Worm (Caenorhabditis elegans) whole organism, L4 larva: ENCODE results near the gene C16C8.12.
"Not testable (repeated sequence)": the region's sequence is repeated elsewhere in the genome, so short reads cannot be mapped to it uniquely, and the experiment has no call there.

Experiments
- F37D6.2 ChIP-seq: sonication (generic microtip); optimal IDR thresholded peaks from 2 replicates; lab custom pipeline; 2016; ENCODE audit warnings: mild to moderate bottlenecking, missing genetic modification characterization, missing compliant biosample characterization
- T26A8.4 ChIP-seq: fragments of 200-800 bp; sonication (Bioruptor generic); IDR thresholded peaks from 2 replicates; pipeline ENCODE4 v1.3.6; 2022; ENCODE audit warnings: missing genetic modification characterization, missing compliant biosample characterization
- Y105C5A.15 ChIP-seq: fragments of 200-800 bp; sonication (Bioruptor generic); IDR thresholded peaks from 2 replicates; pipeline ENCODE4 v1.3.6; 2022; ENCODE audit warnings: missing genetic modification characterization, missing compliant biosample characterization
- ZK546.5 ChIP-seq, 2 experiments: sonication (generic microtip); optimal IDR thresholded peaks; 2 replicates each; lab custom pipeline; 2017; ENCODE audit warnings: missing biosample characterization in 2 of 2, missing genetic modification characterization in 2 of 2
- aha-1 ChIP-seq: fragments of 150-350 bp; peaks from one replicate; lab custom pipeline; 2014; ENCODE audit warnings: missing biosample characterization, missing genetic modification characterization
- ceh-44 ChIP-seq: fragments of 200-800 bp; sonication (Bioruptor generic); IDR thresholded peaks from 2 replicates; pipeline ENCODE4 v1.3.6; 2022; ENCODE audit warnings: missing genetic modification reagents, missing genetic modification characterization, missing compliant biosample characterization
- ceh-62 ChIP-seq: sonication (generic microtip); optimal IDR thresholded peaks from 2 replicates; lab custom pipeline; 2017; ENCODE audit warnings: missing biosample characterization, missing genetic modification characterization
- daf-16 ChIP-seq, 3 experiments: sonication (generic microtip); optimal IDR thresholded peaks; 2 replicates each; lab custom pipeline; 2016 to 2017; ENCODE audit warnings: missing genetic modification characterization in 3 of 3, missing genetic modification reagents in 3 of 3, mild to moderate bottlenecking in 2 of 3, missing compliant biosample characterization in 2 of 3, missing biosample characterization in 1 of 3, moderate library complexity in 1 of 3
- daf-19 ChIP-seq: fragments of 200-800 bp; sonication (Bioruptor generic); conservative IDR thresholded peaks from 2 replicates; pipeline ENCODE4 v1.3.6; 2022; ENCODE audit warnings: missing genetic modification characterization, missing compliant biosample characterization
- daf-8 ChIP-seq: fragments of 200-800 bp; sonication (Bioruptor generic); IDR thresholded peaks from 2 replicates; pipeline ENCODE4 v1.3.6; 2022; ENCODE audit warnings: missing genetic modification characterization, missing compliant biosample characterization
- dmd-8 ChIP-seq: fragments of 200-800 bp; sonication (Bioruptor generic); IDR thresholded peaks from 2 replicates; pipeline ENCODE4 v1.3.6; 2022; ENCODE audit warnings: missing genetic modification characterization, missing compliant biosample characterization
- dmd-9 ChIP-seq: fragments of 200-800 bp; sonication (Bioruptor generic); IDR thresholded peaks from 2 replicates; pipeline ENCODE4 v1.3.6; 2022; ENCODE audit warnings: missing genetic modification reagents, missing genetic modification characterization, missing compliant biosample characterization
- duxl-1 ChIP-seq: sonication (generic microtip); optimal IDR thresholded peaks from 2 replicates; lab custom pipeline; 2016; ENCODE audit warnings: mild to moderate bottlenecking, missing genetic modification characterization, moderate library complexity, missing compliant biosample characterization; ENCODE audit not compliant: poor library complexity
- egl-27 ChIP-seq: sonication (generic microtip); optimal IDR thresholded peaks from 3 replicates; lab custom pipeline; 2017; ENCODE audit warnings: missing biosample characterization, missing genetic modification reagents, missing genetic modification characterization
- gei-8 ChIP-seq: fragments of 200-800 bp; sonication (Bioruptor generic); optimal IDR thresholded peaks from 2 replicates; lab custom pipeline; 2018; ENCODE audit warnings: mild to moderate bottlenecking, missing genetic modification characterization, missing compliant biosample characterization
- hmg-1.1 ChIP-seq: fragments of 200-800 bp; sonication (Bioruptor generic); IDR thresholded peaks from 2 replicates; pipeline ENCODE4 v1.3.6; 2022; ENCODE audit warnings: missing genetic modification reagents, missing genetic modification characterization, missing compliant biosample characterization
- lir-3 ChIP-seq: sonication (generic microtip); optimal IDR thresholded peaks from 2 replicates; lab custom pipeline; 2016; ENCODE audit warnings: mild to moderate bottlenecking, missing genetic modification characterization, missing compliant biosample characterization
- madf-9 ChIP-seq: fragments of 200-800 bp; sonication (Bioruptor generic); conservative IDR thresholded peaks from 2 replicates; pipeline ENCODE4 v1.3.6; 2022; ENCODE audit warnings: missing genetic modification reagents, missing genetic modification characterization, missing compliant biosample characterization
- mxl-2 ChIP-seq: fragments of 200-800 bp; sonication (Bioruptor generic); conservative IDR thresholded peaks from 2 replicates; pipeline ENCODE4 v1.3.6; 2022; ENCODE audit warnings: missing genetic modification reagents, missing genetic modification characterization, missing compliant biosample characterization
- nhr-111 ChIP-seq: fragments of 200-800 bp; sonication (Bioruptor generic); optimal IDR thresholded peaks from 2 replicates; lab custom pipeline; 2018; ENCODE audit warnings: mild to moderate bottlenecking, missing genetic modification characterization, missing compliant biosample characterization
- nhr-25 ChIP-seq: sonication (generic microtip); optimal IDR thresholded peaks from 2 replicates; lab custom pipeline; 2017; ENCODE audit warnings: missing genetic modification characterization, mild to moderate bottlenecking, missing compliant biosample characterization, antibody characterized with exemption, moderate library complexity, borderline replicate concordance; ENCODE audit not compliant: insufficient read depth
- nhr-41 ChIP-seq: fragments of 200-800 bp; sonication (Bioruptor generic); IDR thresholded peaks from 2 replicates; pipeline ENCODE4 v1.3.6; 2022; ENCODE audit warnings: missing genetic modification reagents, missing genetic modification characterization, missing compliant biosample characterization
- nhr-76 ChIP-seq: fragments of 150-350 bp; optimal IDR thresholded peaks from 2 replicates; lab custom pipeline; 2014; ENCODE audit warnings: missing biosample characterization, missing genetic modification characterization
- pqm-1 ChIP-seq: sonication (generic microtip); optimal IDR thresholded peaks from 2 replicates; lab custom pipeline; 2017; ENCODE audit warnings: missing biosample characterization, missing genetic modification characterization
- saeg-2 ChIP-seq: fragments of 200-800 bp; sonication (Bioruptor generic); IDR thresholded peaks from 2 replicates; pipeline ENCODE4 v1.3.6; 2022; ENCODE audit warnings: missing genetic modification reagents, missing genetic modification characterization, missing compliant biosample characterization
- skn-1 ChIP-seq: fragments of 150-350 bp; optimal IDR thresholded peaks from 2 replicates; lab custom pipeline; 2014; ENCODE audit warnings: missing biosample characterization, missing genetic modification characterization
- snpc-4 ChIP-seq: fragments of 150-350 bp; optimal IDR thresholded peaks from 2 replicates; lab custom pipeline; 2014; ENCODE audit warnings: missing biosample characterization, missing genetic modification characterization
- spr-1 ChIP-seq: sonication (generic microtip); optimal IDR thresholded peaks from 2 replicates; lab custom pipeline; 2016; ENCODE audit warnings: mild to moderate bottlenecking, missing genetic modification characterization, missing compliant biosample characterization
- unc-39 ChIP-seq: sonication (generic microtip); optimal IDR thresholded peaks from 2 replicates; lab custom pipeline; 2017; ENCODE audit warnings: missing biosample characterization, missing genetic modification characterization
- unc-62 ChIP-seq, 3 experiments: fragments of 150-350 bp in 1 of 3; sonication (generic microtip); optimal IDR thresholded peaks in 2 of 3; peaks in 1 of 3; 1 replicate in 1 of 3; 2 replicates in 2 of 3; lab custom pipeline; 2014 to 2017; ENCODE audit warnings: missing biosample characterization in 3 of 3, missing genetic modification characterization in 3 of 3, missing genetic modification reagents in 3 of 3, missing genotype in 1 of 3
- vab-7 ChIP-seq: fragments of 200-800 bp; sonication (Bioruptor generic); IDR thresholded peaks from 2 replicates; pipeline ENCODE4 v1.3.6; 2022; ENCODE audit warnings: missing genetic modification reagents, missing genetic modification characterization, missing compliant biosample characterization

Gene C16C8.12

DNA sequence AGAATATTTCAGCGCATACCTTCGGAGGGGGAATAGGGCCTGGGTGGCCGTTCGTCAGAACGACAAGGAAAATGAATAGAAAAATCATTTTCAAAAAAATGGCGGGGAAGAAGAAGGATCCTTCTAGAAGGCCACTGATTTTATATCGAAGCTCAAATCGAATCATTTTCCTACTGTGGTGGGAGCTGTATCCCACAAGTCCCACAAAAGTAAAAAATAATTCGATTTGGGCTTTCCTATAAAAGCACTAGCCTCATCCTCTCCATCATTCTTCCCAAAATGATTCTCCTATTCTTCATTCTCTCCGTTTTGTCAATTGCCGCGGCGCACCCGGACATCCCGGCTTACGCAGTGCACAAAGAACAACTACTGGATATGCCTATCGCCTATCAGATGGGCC is 5.7 kb downstream of the C16C8.12 start, which contains the start of the genes C16C8.26 and C16C8.19:
Gene C16C8.26 (minus strand): TSS at position 101 of the 400 bp plus-strand sequence.
Gene C16C8.19 (plus strand): TSS at position 279 of the 400 bp plus-strand sequence.
- no peak for TF ChIP-seq saeg-2
- no peak for TF ChIP-seq gei-8 (GFP tag; lab: Kevin White, UChicago)
- TF ChIP-seq ZK546.5 (tag; optimal IDR thresholded peaks at IDR 0.05; lab: Kevin White, UChicago), result no peak
- no peak for TF ChIP-seq nhr-76 (tag; lab: Kevin White, UChicago)
- TF ChIP-seq, all 104 proteins: peak for 0

ce11 chrII:3459199-3459598 is 6.7 kb downstream of the C16C8.12 start:
- TF ChIP-seq skn-1 (tag; lab: Kevin White, UChicago), result no peak
- TF ChIP-seq dmd-8 (GFP tag; lab: Robert Waterston, UW), result no peak
- no peak for TF ChIP-seq mxl-2 (GFP tag; lab: Robert Waterston, UW)

DNA sequence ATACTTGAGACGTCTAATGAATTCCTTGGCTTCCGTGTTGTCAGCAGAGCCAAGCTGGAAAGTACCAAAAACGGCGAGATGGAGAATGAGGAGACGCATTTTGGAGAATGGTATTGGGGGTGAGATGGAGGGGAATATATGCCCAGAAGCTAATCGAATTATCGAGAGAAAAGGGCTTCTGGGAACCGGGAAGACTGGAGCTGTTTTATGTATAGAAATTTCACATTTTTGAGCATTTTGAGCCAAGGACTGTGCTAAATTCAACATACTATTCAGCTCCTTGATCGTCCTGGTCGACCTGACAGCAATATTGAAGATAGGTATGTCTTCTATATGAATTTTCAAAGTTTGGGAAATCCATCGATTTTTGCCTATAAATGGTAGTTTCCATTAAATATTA is 7.5 kb downstream of the C16C8.12 start, which contains the start of gene C16C8.7:
Gene C16C8.7 (minus strand): TSS at position 101 of the 400 bp plus-strand sequence.
- TF ChIP-seq spr-1 (tag; lab: Kevin White, UChicago) (no peak), gei-8 (GFP tag; lab: Kevin White, UChicago) (no peak), madf-9 (no peak), duxl-1 (tag; lab: Kevin White, UChicago) (no peak), ceh-44 (no peak)

DNA sequence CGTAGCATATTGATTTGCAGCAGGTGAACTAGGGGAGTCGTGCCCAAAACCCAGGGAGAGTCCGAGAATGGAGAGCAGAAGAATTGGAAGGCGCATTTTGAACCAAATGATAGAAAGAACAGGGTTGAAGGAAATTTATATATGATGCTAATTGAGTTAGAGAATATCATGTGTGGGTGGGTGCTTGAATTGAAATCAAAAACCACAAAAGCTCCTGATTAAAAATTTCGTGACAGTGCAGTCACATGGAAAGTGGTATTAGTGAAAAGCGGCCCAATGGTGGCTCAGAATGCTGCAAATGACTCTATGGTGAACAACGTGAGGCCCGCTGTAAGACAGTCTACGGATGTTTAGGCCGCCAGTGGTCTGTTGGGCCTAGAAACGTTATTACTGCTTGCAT is 9.1 kb downstream of the C16C8.12 start, which contains the start of gene C16C8.8:
Gene C16C8.8 (minus strand): TSS at position 101 of the 400 bp plus-strand sequence.
- TF ChIP-seq nhr-25 (tag; lab: Kevin White, UChicago), result no peak
- no peak for TF ChIP-seq aha-1
- no peak for TF ChIP-seq daf-8 (GFP tag; lab: Robert Waterston, UW)
- no peak for TF ChIP-seq snpc-4

- no peak for TF ChIP-seq lir-3 (tag; lab: Kevin White, UChicago)
- no peak for TF ChIP-seq dmd-9 (GFP tag; lab: Robert Waterston, UW)
- TF ChIP-seq F37D6.2 (tag; lab: Kevin White, UChicago), result no peak
- no peak for TF ChIP-seq daf-16 (GFP tag; optimal IDR thresholded peaks at IDR 0.05; lab: Kevin White, UChicago)
- no peak for TF ChIP-seq daf-16 (tag; optimal IDR thresholded peaks at IDR 0.05; lab: Kevin White, UChicago)
- TF ChIP-seq nhr-111, result no peak
- no peak for TF ChIP-seq pqm-1
- TF ChIP-seq vab-7 (GFP tag; lab: Robert Waterston, UW), result no peak
- no peak for TF ChIP-seq egl-27 (tag; lab: Kevin White, UChicago)
Observed at ce11 chrII:3463097-3463496, 10.6 kb downstream of the C16C8.12 start, which contains the start of gene C16C8.9. Gene C16C8.9, minus strand, starts transcription at chrII:3463197.

- TF ChIP-seq unc-62 (GFP tag; optimal IDR thresholded peaks at IDR 0.05 in 1 of 2; lab: Kevin White, UChicago), result peak in 1 of 2 experiments; percentile 23
- TF ChIP-seq unc-62 (tag; optimal IDR thresholded peaks at IDR 0.05; lab: Kevin White, UChicago), result not testable (repeated sequence)
Observed at ce11 chrII:3464580-3464979, 12.1 kb downstream of the C16C8.12 start, which contains the start of gene C16C8.10. Gene C16C8.10, minus strand, starts transcription at chrII:3464680.

ce11 chrII:3470549-3470948 is 18.0 kb downstream of the C16C8.12 start, which contains the start of gene Y49F6B.20:
Gene Y49F6B.20, minus strand, starts transcription at chrII:3470649.
- no peak for TF ChIP-seq nhr-41
- TF ChIP-seq Y105C5A.15 (GFP tag; lab: Robert Waterston, UW), result no peak
- TF ChIP-seq hmg-1.1 (GFP tag; lab: Robert Waterston, UW), result no peak
- TF ChIP-seq T26A8.4, result no peak
- TF ChIP-seq daf-19 (GFP tag; lab: Robert Waterston, UW), result no peak
- no peak for TF ChIP-seq skn-1 (tag; lab: Kevin White, UChicago)
- no peak for TF ChIP-seq unc-39
- no peak for TF ChIP-seq ceh-62
